Worm (Caenorhabditis elegans): ENCODE results near the gene sel-11.

DNA sequence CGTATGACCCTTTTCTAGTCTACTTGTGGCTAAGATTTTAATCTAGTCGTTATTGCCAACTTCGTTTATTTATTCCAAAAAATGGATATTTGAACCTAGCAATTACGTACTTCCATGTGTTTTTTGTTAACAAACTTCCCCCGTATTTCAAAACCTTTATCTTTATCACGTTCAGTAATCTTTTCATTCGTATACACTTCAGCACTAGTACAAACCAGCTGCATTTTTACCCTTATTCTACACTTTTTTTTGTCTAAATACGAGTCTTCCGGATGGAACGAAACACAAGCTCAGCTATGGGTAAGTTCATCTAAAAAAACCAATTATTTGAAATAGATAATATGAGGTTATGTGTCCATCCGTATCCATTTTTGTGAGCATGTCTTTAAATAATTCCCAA, 22.3 kb downstream of the sel-11 start, which contains the start of gene D2023.1:
- TF ChIP-seq pqm-1 (tag; optimal IDR thresholded peaks at IDR 0.05) = no peak
- no peak for TF ChIP-seq pha-4 (tag; optimal IDR thresholded peaks at IDR 0.05)
- TF ChIP-seq elt-2 (tag; optimal IDR thresholded peaks at IDR 0.05) = no peak
